Worm (Caenorhabditis elegans) whole organism, L1 larva: ENCODE results near the gene nlp-58.

Source experiments
- C04F5.9 ChIP-seq: sonication (generic microtip); optimal IDR thresholded peaks from 2 replicates; lab custom pipeline; 2016; ENCODE audit warnings: missing genetic modification characterization, missing compliant biosample characterization
- F16B12.6 ChIP-seq: fragments of 150-350 bp; optimal IDR thresholded peaks from 2 replicates; lab custom pipeline; 2014; ENCODE audit warnings: missing biosample characterization, missing genetic modification characterization
- Y116A8C.19 ChIP-seq: sonication (generic microtip); optimal IDR thresholded peaks from 2 replicates; lab custom pipeline; 2016; ENCODE audit warnings: missing compliant biosample characterization, missing genetic modification characterization, borderline replicate concordance
- aha-1 ChIP-seq: fragments of 150-350 bp; optimal IDR thresholded peaks from 2 replicates; lab custom pipeline; 2014; ENCODE audit warnings: missing biosample characterization, missing genetic modification characterization
- alr-1 ChIP-seq: fragments of 200-800 bp; sonication (Bioruptor generic); optimal IDR thresholded peaks from 2 replicates; lab custom pipeline; 2018; ENCODE audit warnings: borderline replicate concordance, mild to moderate bottlenecking, missing genetic modification characterization, missing compliant biosample characterization
- ama-1 ChIP-seq: fragments of 150-350 bp; optimal IDR thresholded peaks from 2 replicates; lab custom pipeline; 2014
- blmp-1 ChIP-seq: fragments of 150-350 bp; optimal IDR thresholded peaks from 2 replicates; lab custom pipeline; 2014; ENCODE audit warnings: missing biosample characterization, missing genetic modification characterization
- ceh-63 ChIP-seq: fragments of 200-800 bp; sonication (Bioruptor generic); optimal IDR thresholded peaks from 2 replicates; lab custom pipeline; 2018; ENCODE audit warnings: mild to moderate bottlenecking, missing genetic modification characterization, missing compliant biosample characterization
- dpl-1 ChIP-seq, 3 experiments: fragments of 150-350 bp in 2 of 3; sonication (generic microtip) in 1 of 3; optimal IDR thresholded peaks; 2 replicates each; lab custom pipeline; 2014 to 2017; ENCODE audit warnings: missing biosample characterization in 3 of 3, missing genetic modification characterization in 3 of 3, missing genetic modification reagents in 3 of 3
- efl-1 ChIP-seq, 4 experiments: fragments of 150-350 bp; optimal IDR thresholded peaks in 3 of 4; peaks in 1 of 4; 1 replicate in 1 of 4; 2 replicates in 3 of 4; lab custom pipeline; 2014; ENCODE audit warnings: missing biosample characterization in 2 of 4, missing genetic modification characterization in 2 of 4, missing genetic modification reagents in 2 of 4
- egl-13 ChIP-seq: sonication (generic microtip); optimal IDR thresholded peaks from 2 replicates; lab custom pipeline; 2016; ENCODE audit warnings: missing genotype, missing genetic modification reagents, missing genetic modification characterization, missing compliant biosample characterization
- fkh-4 ChIP-seq: sonication (generic microtip); optimal IDR thresholded peaks from 2 replicates; lab custom pipeline; 2016; ENCODE audit warnings: missing compliant biosample characterization, missing genetic modification characterization, borderline replicate concordance
- hlh-4 ChIP-seq: sonication (generic microtip); optimal IDR thresholded peaks from 2 replicates; lab custom pipeline; 2016; ENCODE audit warnings: mild to moderate bottlenecking, missing genetic modification characterization, missing compliant biosample characterization
- irx-1 ChIP-seq: sonication (generic microtip); optimal IDR thresholded peaks from 2 replicates; lab custom pipeline; 2016; ENCODE audit warnings: missing genetic modification characterization, missing compliant biosample characterization
- lin-35 ChIP-seq, 2 experiments: fragments of 150-350 bp; optimal IDR thresholded peaks; 2 replicates each; lab custom pipeline; 2014; ENCODE audit warnings: missing biosample characterization in 2 of 2, missing genetic modification characterization in 2 of 2, missing genetic modification reagents in 2 of 2
- lsy-2 ChIP-seq, 2 experiments: fragments of 150-350 bp; optimal IDR thresholded peaks; 2 replicates each; lab custom pipeline; 2014; ENCODE audit warnings: missing biosample characterization in 2 of 2, missing genetic modification characterization in 2 of 2
- mdl-1 ChIP-seq, 2 experiments: fragments of 150-350 bp; optimal IDR thresholded peaks; 2 replicates each; lab custom pipeline; 2014 to 2017; ENCODE audit warnings: missing biosample characterization in 2 of 2, missing genetic modification characterization in 2 of 2, inconsistent platforms in 1 of 2
- mep-1 ChIP-seq: fragments of 150-350 bp; optimal IDR thresholded peaks from 2 replicates; lab custom pipeline; 2014; ENCODE audit warnings: missing biosample characterization, missing genetic modification characterization
- nhr-19 ChIP-seq: fragments of 200-800 bp; sonication (Bioruptor generic); conservative IDR thresholded peaks from 2 replicates; pipeline ENCODE4 v1.3.6; 2022; ENCODE audit warnings: missing genetic modification characterization, missing compliant biosample characterization
- nhr-20 ChIP-seq: sonication (generic microtip); optimal IDR thresholded peaks from 2 replicates; lab custom pipeline; 2016; ENCODE audit warnings: mild to moderate bottlenecking, missing genetic modification characterization, missing compliant biosample characterization
- nhr-47 ChIP-seq: sonication (generic microtip); optimal IDR thresholded peaks from 2 replicates; lab custom pipeline; 2016; ENCODE audit warnings: mild to moderate bottlenecking, missing genetic modification characterization, moderate library complexity, missing compliant biosample characterization
- nhr-71 ChIP-seq: sonication (generic microtip); optimal IDR thresholded peaks from 2 replicates; lab custom pipeline; 2016; ENCODE audit warnings: mild to moderate bottlenecking, missing genetic modification characterization, moderate library complexity, missing compliant biosample characterization
- pag-3 ChIP-seq: sonication (generic microtip); optimal IDR thresholded peaks from 2 replicates; lab custom pipeline; 2017; ENCODE audit warnings: missing genetic modification characterization, mild to moderate bottlenecking, missing compliant biosample characterization, antibody characterized with exemption, borderline replicate concordance; ENCODE audit not compliant: insufficient read depth
- pax-3 ChIP-seq: fragments of 200-800 bp; sonication (Bioruptor generic); optimal IDR thresholded peaks from 2 replicates; lab custom pipeline; 2018; ENCODE audit warnings: mild to moderate bottlenecking, missing genetic modification characterization, moderate library complexity, missing compliant biosample characterization
- rnt-1 ChIP-seq: sonication (generic microtip); optimal IDR thresholded peaks from 2 replicates; lab custom pipeline; 2016; ENCODE audit warnings: mild to moderate bottlenecking, missing genetic modification characterization, moderate library complexity, missing compliant biosample characterization
- swsn-7 ChIP-seq: sonication (generic microtip); optimal IDR thresholded peaks from 2 replicates; lab custom pipeline; 2016; ENCODE audit warnings: missing genetic modification characterization, missing compliant biosample characterization
- zip-4 ChIP-seq: fragments of 200-800 bp; sonication (Bioruptor generic); optimal IDR thresholded peaks from 2 replicates; lab custom pipeline; 2018; ENCODE audit warnings: mild to moderate bottlenecking, missing genetic modification characterization, moderate library complexity, missing compliant biosample characterization
- ztf-4 ChIP-seq: fragments of 150-350 bp; optimal IDR thresholded peaks from 2 replicates; lab custom pipeline; 2014; ENCODE audit warnings: missing biosample characterization, missing genetic modification characterization

The nlp-58 gene

DNA sequence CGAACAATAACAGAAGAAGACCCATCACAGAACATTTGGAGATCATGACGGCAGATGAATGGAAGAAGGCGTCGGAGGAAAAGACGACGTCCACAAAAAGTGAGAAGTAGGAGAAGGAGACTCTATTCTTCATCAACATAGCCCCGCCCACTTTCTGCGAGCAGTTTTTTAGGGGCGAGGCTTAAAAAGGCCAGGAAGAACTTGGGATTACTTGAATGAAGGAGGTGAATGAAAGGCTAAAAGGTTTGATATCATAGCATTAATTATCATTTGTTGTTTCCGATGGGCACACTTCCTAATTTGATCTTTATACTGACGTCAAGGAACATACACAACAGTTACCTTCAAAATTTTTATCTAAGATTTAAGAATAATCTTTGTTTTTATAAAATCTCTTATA lies at the start of gene nlp-58:
Gene nlp-58, minus strand, starts transcription at position 101 of the 400 bp plus-strand sequence.
- TF ChIP-seq blmp-1 (tag; lab: Kevin White, UChicago): no peak
- no peak for TF ChIP-seq Y116A8C.19 (tag; lab: Kevin White, UChicago)
- no peak for TF ChIP-seq nhr-20 (tag; lab: Kevin White, UChicago)

DNA sequence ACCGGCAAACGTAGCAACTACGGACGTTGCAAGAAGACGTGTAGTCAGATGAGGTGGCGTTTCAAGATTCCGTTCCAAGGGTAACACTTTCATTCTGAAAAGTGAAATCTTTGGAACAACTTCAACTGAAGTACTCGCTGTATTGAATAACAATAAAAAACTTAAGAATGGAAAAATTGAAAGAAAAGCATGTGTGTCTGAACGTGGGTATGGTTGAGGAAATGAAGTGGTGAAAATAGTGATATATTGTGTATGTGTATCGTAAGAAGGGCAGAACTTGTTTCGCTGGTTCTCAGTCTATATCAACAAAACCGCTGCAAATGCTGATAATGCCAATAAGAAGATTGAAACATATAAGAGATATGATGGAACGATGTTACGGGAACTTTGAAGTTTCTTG lies 47.1 kb upstream of the nlp-58 start, which contains the start of gene K08H10.6:
Gene K08H10.6, minus strand, starts transcription at position 101 of the 400 bp plus-strand sequence.
- no peak for TF ChIP-seq mdl-1 (tag; optimal IDR thresholded peaks at IDR 0.05; lab: Kevin White, UChicago)
- no peak for TF ChIP-seq nhr-19
- no peak for TF ChIP-seq swsn-7 (tag; lab: Kevin White, UChicago)
- TF ChIP-seq, all 84 proteins: peak for 0

DNA sequence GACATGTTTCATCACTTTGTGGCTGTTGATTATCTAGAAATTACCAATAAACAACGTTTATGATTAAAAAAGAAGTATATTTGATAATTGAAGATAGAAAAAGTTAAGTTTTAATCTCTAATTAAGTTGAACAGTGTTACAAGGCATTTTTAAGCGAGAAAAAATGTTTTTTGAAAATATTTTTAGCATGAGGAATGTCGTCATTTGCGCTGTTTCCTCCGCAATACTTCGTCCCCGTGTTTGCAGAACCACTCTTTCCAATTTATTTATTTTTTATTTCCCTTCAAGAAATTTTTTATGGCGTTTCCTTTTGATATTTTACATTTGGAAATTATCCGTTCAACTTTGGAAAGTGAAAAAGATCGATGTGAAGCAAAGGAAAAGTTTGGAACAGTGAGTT lies 42.9 kb upstream of the nlp-58 start, which contains the start of the genes rde-1 and trpp-6:
Gene rde-1, minus strand, starts transcription at position 33 of the 400 bp plus-strand sequence.
Gene trpp-6, plus strand, starts transcription at position 286 of the 400 bp plus-strand sequence.
- TF ChIP-seq swsn-7 (tag; lab: Kevin White, UChicago): peak; percentile 4
- TF ChIP-seq lin-35 (GFP tag; optimal IDR thresholded peaks at IDR 0.05; lab: Kevin White, UChicago): peak in 1 of 2 experiments; percentile 11
- TF ChIP-seq irx-1 (tag; lab: Kevin White, UChicago): no peak
- no peak for TF ChIP-seq hlh-4 (tag; lab: Kevin White, UChicago)
- TF ChIP-seq mep-1: peak; percentile 35
- peak in 2 of 3 experiments; percentile 15 to 32 for TF ChIP-seq dpl-1 (GFP tag; optimal IDR thresholded peaks at IDR 0.05; lab: Kevin White, UChicago)
- TF ChIP-seq lsy-2 (tag; optimal IDR thresholded peaks at IDR 0.05; lab: Kevin White, UChicago): peak; percentile 6 to 13
- TF ChIP-seq efl-1 (optimal IDR thresholded peaks at IDR 0.05; lab: Kevin White, UChicago): peak in 1 of 2 experiments; percentile 45
- peak in 1 of 2 experiments; percentile 21 for TF ChIP-seq efl-1 (GFP tag; optimal IDR thresholded peaks at IDR 0.05 in 1 of 2; lab: Kevin White, UChicago)
- TF ChIP-seq alr-1 (tag; lab: Kevin White, UChicago): no peak
- peak; percentile 7 for TF ChIP-seq nhr-71 (tag; lab: Kevin White, UChicago)
- no peak for TF ChIP-seq fkh-4
- peak; percentile 20 for TF ChIP-seq rnt-1 (tag; lab: Kevin White, UChicago)
- TF ChIP-seq pag-3 (tag; lab: Kevin White, UChicago): no peak
- peak; percentile 28 for TF ChIP-seq nhr-47 (tag; lab: Kevin White, UChicago)
- TF ChIP-seq ceh-63 (GFP tag; lab: Kevin White, UChicago): no peak
- TF ChIP-seq mdl-1 (tag; optimal IDR thresholded peaks at IDR 0.05; lab: Kevin White, UChicago): no peak
- no peak for TF ChIP-seq C04F5.9 (tag; lab: Kevin White, UChicago)
- peak; percentile 82 for TF ChIP-seq F16B12.6

DNA sequence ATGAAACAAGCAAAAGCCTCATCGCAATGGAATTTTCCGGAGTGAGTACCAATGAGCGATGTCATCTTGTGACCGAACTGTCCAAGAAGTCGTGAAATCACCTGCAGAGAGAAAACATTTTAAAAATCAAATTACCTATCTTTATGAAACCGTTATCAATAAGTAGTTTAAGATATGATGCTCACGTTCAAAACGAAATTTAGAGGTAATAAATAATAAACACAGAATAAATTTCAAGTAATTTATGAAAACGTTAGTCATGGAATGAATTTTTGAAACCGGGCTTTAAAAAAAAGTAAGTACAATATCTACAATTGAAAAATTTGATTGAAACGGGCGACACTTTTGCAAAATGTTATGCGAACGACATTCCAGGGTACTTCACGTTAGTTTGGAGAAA lies 38.9 kb upstream of the nlp-58 start, which contains the start of gene C27H6.8:
Gene C27H6.8, minus strand, starts transcription at position 101 of the 400 bp plus-strand sequence.
- no peak for TF ChIP-seq ztf-4
- no peak for TF ChIP-seq alr-1 (tag; lab: Kevin White, UChicago)
- no peak for TF ChIP-seq efl-1 (optimal IDR thresholded peaks at IDR 0.05; lab: Kevin White, UChicago)
- peak in 1 of 2 experiments; percentile 15 for TF ChIP-seq efl-1 (GFP tag; optimal IDR thresholded peaks at IDR 0.05 in 1 of 2; lab: Kevin White, UChicago)
- TF ChIP-seq nhr-47 (tag; lab: Kevin White, UChicago): no peak
- no peak for TF ChIP-seq pax-3 (tag; lab: Kevin White, UChicago)

DNA sequence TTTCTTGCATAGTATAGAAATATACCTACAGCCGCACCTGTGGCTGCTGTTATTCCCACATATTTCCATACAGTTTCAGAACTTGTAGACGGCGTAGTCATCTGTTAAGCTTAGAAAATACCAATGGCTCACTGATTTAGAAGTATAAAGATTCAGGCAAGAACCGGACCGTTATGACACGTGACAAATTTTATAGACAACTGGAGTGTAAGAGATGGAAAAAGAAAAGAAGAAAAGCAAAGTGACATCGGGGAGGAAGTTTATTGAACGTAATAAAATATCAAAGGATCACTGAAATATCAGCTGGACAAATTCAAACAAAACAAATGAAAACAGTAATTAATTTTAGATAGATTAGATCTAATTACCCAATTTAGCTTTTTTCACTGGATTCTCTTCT lies 37.4 kb upstream of the nlp-58 start, which contains the start of gene rmd-2:
Gene rmd-2, minus strand, starts transcription at position 101 of the 400 bp plus-strand sequence.
- TF ChIP-seq rnt-1 (tag; lab: Kevin White, UChicago) (peak; percentile 1), lin-35 (GFP tag; optimal IDR thresholded peaks at IDR 0.05; lab: Kevin White, UChicago) (peak in 1 of 2 experiments; percentile 16), zip-4 (GFP tag; lab: Kevin White, UChicago) (no peak), aha-1 (tag; lab: Kevin White, UChicago) (no peak), ama-1 (lab: Kevin White, UChicago) (no peak), nhr-71 (tag; lab: Kevin White, UChicago) (no peak), egl-13 (tag; lab: Kevin White, UChicago) (no peak)
- TF ChIP-seq, all 84 proteins: peak for 2
